Worm (Caenorhabditis elegans) whole organism, L2 larva: ENCODE data around the gene nspc-1.

Experiments used
- crh-2 ChIP-seq: sonication (generic microtip); optimal IDR thresholded peaks from 2 replicates; lab custom pipeline; 2017; ENCODE audit warnings: missing biosample characterization, missing genetic modification characterization
- elt-3 ChIP-seq: sonication (generic microtip); optimal IDR thresholded peaks from 2 replicates; lab custom pipeline; 2017; ENCODE audit warnings: missing biosample characterization, missing genetic modification characterization
- lin-13 ChIP-seq: fragments of 150-350 bp; optimal IDR thresholded peaks from 2 replicates; lab custom pipeline; 2014; ENCODE audit warnings: missing biosample characterization, missing genetic modification reagents, missing genetic modification characterization
- nhr-12 ChIP-seq: fragments of 150-350 bp; optimal IDR thresholded peaks from 2 replicates; lab custom pipeline; 2014; ENCODE audit warnings: missing biosample characterization, missing genetic modification characterization

DNA sequence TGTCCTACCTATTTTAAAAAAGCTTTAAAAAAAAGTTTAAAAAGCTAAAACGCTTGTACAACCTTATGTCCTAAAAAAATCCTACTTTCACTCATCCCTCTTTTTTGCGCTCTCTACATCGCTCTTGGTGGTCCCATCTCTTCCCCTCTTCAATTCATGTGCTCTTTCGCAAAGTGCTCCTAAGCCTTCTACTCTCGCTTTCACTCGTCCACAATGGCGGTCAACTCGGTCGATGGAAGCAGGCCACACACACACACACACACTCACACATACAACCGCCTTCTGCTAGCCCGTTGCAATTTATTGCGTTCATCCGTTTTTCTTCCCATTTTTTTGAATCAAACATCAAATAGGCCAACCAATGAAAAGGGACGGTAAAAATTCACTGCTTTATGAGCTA is 34.3 kb upstream of the nspc-1 start:
- no peak for TF ChIP-seq crh-2 (tag; lab: Kevin White, UChicago)
- TF ChIP-seq nhr-12 (tag; lab: Kevin White, UChicago), result no peak
- no peak for TF ChIP-seq lin-13
- TF ChIP-seq elt-3 (tag; lab: Kevin White, UChicago), result no peak
